Fruit fly (Drosophila melanogaster): ENCODE results near the gene sowah.
A peak's percentile ranks its signal among the peaks of the same experiment; 100 is the strongest.

Gene sowah

DNA sequence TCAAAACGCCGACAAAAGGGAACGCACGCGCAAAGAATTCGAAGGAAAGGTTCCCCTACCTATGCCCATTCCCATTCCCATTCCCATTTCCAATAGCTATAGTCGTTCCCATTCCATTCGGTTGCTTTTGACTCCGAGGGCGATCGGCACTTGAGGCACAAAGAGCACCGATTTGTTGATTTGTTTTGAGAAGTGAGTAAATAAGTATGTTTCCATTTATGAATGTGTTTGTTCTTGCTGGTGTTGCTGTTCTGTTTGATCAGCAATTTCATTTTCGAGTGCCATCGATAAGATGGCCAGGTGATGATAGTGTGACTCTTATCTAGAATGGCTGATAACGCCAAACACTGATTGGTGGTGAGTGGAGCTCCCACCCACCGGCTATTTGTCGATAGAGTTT is 34.0 kb upstream of the sowah start:
- TF ChIP-seq CG6854 (GFP tag; optimal IDR thresholded peaks at IDR 0.05) (no peak), fkh (GFP tag; optimal IDR thresholded peaks at IDR 0.05) (peak; percentile 77)

DNA sequence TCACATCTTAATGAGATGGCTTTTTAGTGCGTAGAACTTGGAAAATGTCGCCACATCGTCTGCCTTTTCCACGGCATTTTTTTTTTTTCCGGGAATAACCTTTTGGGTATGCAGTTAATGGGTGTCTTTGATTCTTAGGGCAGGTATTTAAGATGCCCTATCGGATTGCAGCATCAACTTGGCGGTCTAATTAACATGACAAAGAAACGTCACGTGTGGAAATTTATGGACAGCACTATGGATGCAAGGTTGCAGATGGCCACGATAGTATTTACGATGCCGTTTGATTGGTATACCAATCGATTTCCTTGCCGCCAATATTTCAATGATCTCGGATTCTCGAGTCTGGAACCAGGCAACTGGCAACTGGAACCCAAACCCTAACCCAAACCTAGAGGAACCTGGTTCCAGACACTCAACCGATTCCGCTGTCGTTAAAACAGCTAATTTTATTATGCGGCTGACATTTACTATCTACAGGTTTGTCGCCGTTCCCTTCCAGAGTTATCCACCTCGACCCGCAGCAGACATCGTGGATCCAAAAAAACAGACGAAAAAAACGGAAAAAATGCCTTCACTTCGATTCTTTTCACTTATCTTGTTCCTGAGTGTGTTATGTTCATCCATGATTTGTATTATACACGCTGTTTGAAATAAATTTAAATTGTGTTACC is 29.0 kb upstream of the sowah start:
- TF ChIP-seq pdm3 (GFP tag; optimal IDR thresholded peaks at IDR 0.05) (no peak), Sox15 (GFP tag; optimal IDR thresholded peaks at IDR 0.05) (no peak), CG32006 (GFP tag; optimal IDR thresholded peaks at IDR 0.05) (no peak), Lpt (GFP tag; optimal IDR thresholded peaks at IDR 0.05) (no peak), CG34406 (GFP tag; optimal IDR thresholded peaks at IDR 0.05) (no peak), fkh (GFP tag; optimal IDR thresholded peaks at IDR 0.05) (no peak), salr (GFP tag; optimal IDR thresholded peaks at IDR 0.05) (no peak), CG6163 (GFP tag; IDR thresholded peaks at IDR 0.05) (no peak), CG15336 (GFP tag; IDR thresholded peaks at IDR 0.05) (no peak), CG6792 (GFP tag; optimal IDR thresholded peaks at IDR 0.05) (no peak), Ets96B (tag; optimal IDR thresholded peaks at IDR 0.05) (no peak), Met (GFP tag; optimal IDR thresholded peaks at IDR 0.05) (no peak), Eip78C (GFP tag) (no peak), lz (GFP tag; optimal IDR thresholded peaks at IDR 0.05) (no peak), CG3032 (tag; optimal IDR thresholded peaks at IDR 0.05) (no peak)

DNA sequence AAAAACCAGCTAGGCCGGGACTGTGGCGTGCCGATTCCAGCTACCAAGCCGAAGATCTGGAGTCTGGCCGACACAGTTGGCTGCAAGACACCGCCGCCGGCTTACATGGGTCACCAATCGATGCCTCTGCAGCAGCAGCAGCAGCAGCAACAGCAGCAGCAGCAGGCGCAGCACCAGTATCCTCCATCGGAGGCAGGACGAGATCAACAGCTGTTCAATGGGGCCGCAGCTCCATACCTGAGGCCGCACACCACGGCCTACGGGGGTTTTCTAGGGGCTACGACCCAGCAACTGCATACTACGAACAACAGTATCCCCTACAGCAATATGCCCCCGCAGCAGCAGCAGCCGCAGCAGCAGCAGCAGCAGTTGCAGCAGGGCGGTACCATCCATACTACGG is 22.5 kb upstream of the sowah start:
- no peak for TF ChIP-seq CG11294 (GFP tag; IDR thresholded peaks at IDR 0.05)
- TF ChIP-seq CG31627 (GFP tag; optimal IDR thresholded peaks at IDR 0.05) = no peak
- no peak for TF ChIP-seq lz (GFP tag; optimal IDR thresholded peaks at IDR 0.05)
- no peak for TF ChIP-seq salr (GFP tag; optimal IDR thresholded peaks at IDR 0.05)
- no peak for TF ChIP-seq Eip78C (GFP tag)
- no peak for TF ChIP-seq Hr38 (GFP tag; optimal IDR thresholded peaks at IDR 0.05)
- no peak for TF ChIP-seq Eip93F (GFP tag; optimal IDR thresholded peaks at IDR 0.05)
- no peak for TF ChIP-seq fd85E (GFP tag; optimal IDR thresholded peaks at IDR 0.05)
- TF ChIP-seq CG8632 (GFP tag; optimal IDR thresholded peaks at IDR 0.05) = no peak
- no peak for TF ChIP-seq Sox102F (GFP tag; optimal IDR thresholded peaks at IDR 0.05)
- TF ChIP-seq dac (GFP tag; optimal IDR thresholded peaks at IDR 0.05) = no peak
- no peak for TF ChIP-seq svp (GFP tag)
- no peak for TF ChIP-seq CG8119 (GFP tag; IDR thresholded peaks at IDR 0.05)
- TF ChIP-seq OdsH (GFP tag; optimal IDR thresholded peaks at IDR 0.05) = no peak
- TF ChIP-seq CG6808 (GFP tag; optimal IDR thresholded peaks at IDR 0.05) = no peak

DNA sequence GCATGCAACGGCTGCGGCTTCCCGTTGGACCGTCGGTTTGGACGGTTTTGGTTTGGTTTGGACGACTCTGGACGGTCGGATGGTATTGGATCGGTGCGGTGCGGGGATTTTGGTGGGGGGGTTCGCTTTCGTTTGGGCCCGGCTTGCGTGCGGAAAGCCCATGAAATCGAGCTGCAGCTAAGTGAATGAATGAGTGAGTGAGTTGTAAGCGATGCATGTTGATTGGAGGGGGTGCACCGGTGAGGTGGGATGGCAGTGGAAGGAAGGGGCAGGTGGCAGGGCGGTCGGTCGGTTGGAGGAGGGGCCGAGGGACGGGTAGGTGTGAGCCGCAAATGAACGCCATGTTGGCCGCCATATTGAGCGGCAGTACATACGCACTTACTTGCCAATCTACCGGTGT is 18.4 kb upstream of the sowah start:
- TF ChIP-seq ss (GFP tag; optimal IDR thresholded peaks at IDR 0.05) = peak in 1 of 2 experiments; percentile 88
- no peak for TF ChIP-seq CG11902 (GFP tag; optimal IDR thresholded peaks at IDR 0.05)
- 0 out of 2 replicates have a peak, but pooled peaks have one; percentile 16 for TF ChIP-seq Gug (GFP tag; IDR thresholded peaks at IDR 0.05)

DNA sequence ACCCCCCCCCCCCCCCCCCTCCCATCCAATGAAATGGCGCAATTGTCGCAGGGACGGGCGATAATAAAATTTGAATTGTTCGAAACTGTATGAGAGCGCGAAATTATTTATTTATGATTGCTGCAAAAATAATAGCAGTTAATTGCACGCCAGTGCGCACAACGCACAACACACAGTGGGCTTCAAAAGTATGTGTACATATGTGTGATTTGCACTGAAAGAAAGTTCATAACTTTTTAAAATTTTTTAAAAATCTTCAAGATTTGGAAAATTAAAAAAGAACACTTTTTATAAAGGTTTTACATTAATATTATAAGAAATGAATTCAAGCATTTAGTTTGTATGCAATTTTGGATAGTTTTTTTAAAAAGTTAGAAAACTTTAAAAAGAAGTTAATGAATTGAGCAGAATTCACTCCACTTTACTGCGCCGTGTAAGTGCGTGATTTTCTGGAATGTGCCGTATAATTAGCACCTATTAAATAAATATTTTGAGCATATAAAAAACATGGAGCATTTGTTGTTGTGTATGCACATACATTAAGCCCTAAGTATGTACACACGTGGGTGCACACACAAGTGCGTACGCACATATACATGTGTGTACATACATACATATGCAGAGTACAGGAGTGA is 17.7 kb upstream of the sowah start:
- TF ChIP-seq esn (GFP tag; optimal IDR thresholded peaks at IDR 0.05) (peak; percentile 29), Hr4 (GFP tag; optimal IDR thresholded peaks at IDR 0.05) (peak; percentile 39), CG11762 (GFP tag; optimal IDR thresholded peaks at IDR 0.05; ENCODE audit: insufficient read depth) (no peak), CG11294 (GFP tag; IDR thresholded peaks at IDR 0.05) (no peak), pdm3 (GFP tag; optimal IDR thresholded peaks at IDR 0.05) (peak; percentile 28), Blimp-1 (GFP tag; optimal IDR thresholded peaks at IDR 0.05) (no peak), fkh (GFP tag; optimal IDR thresholded peaks at IDR 0.05) (peak; percentile 36), achi (GFP tag; optimal IDR thresholded peaks at IDR 0.05) (no peak), OdsH (GFP tag; optimal IDR thresholded peaks at IDR 0.05) (peak; percentile 40), eg (GFP tag; IDR thresholded peaks at IDR 0.05) (no peak), CG11902 (GFP tag; optimal IDR thresholded peaks at IDR 0.05) (no peak), salr (GFP tag; optimal IDR thresholded peaks at IDR 0.05) (peak in 1 of 2 experiments; percentile 10), lz (GFP tag; optimal IDR thresholded peaks at IDR 0.05) (no peak), CG8319 (GFP tag; optimal IDR thresholded peaks at IDR 0.05) (no peak), CG31627 (GFP tag; optimal IDR thresholded peaks at IDR 0.05) (peak; percentile 16), Lpt (GFP tag; optimal IDR thresholded peaks at IDR 0.05) (no peak), CG10631 (GFP tag; optimal IDR thresholded peaks at IDR 0.05) (no peak), fd59A (GFP tag; optimal IDR thresholded peaks at IDR 0.05) (peak; percentile 26), CG32006 (GFP tag; optimal IDR thresholded peaks at IDR 0.05) (peak; percentile 45), cyc (GFP tag; optimal IDR thresholded peaks at IDR 0.05) (peak; percentile 30), CG3919 (GFP tag; optimal IDR thresholded peaks at IDR 0.05) (peak; percentile 32), Hr39 (GFP tag; optimal IDR thresholded peaks at IDR 0.05) (peak; percentile 30)

Data from whole organism, prepupa.